Fruit fly (Drosophila melanogaster) whole organism, wandering third instar larva: ENCODE results near the gene corto.

Experiments used
- Hr83 ChIP-seq: fragments of 200-300 bp; sonication (Bioruptor generic); optimal IDR thresholded peaks from 2 replicates; lab custom pipeline; 2016; ENCODE audit warnings: missing biosample characterization, mild to moderate bottlenecking, missing genetic modification characterization, moderate library complexity; ENCODE audit not compliant: poor library complexity, severe bottlenecking
- Jra ChIP-seq: sonication (Bioruptor generic); optimal IDR thresholded peaks from 2 replicates; lab custom pipeline; 2016; ENCODE audit warnings: missing biosample characterization, missing genetic modification characterization
- N ChIP-seq: fragments of >200 bp; optimal IDR thresholded peaks from 2 replicates; lab custom pipeline; 2018; ENCODE audit warnings: missing biosample characterization, missing external identifiers, missing genetic modification characterization
- Vsx2 ChIP-seq: fragments of 200-300, 225-300 bp; sonication (Bioruptor generic); optimal IDR thresholded peaks from 2 replicates; lab custom pipeline; 2018; ENCODE audit warnings: missing biosample characterization, missing genetic modification characterization; ENCODE audit not compliant: partially characterized antibody
- dmrt93B ChIP-seq: fragments of 200-800 bp; sonication (Bioruptor generic); optimal IDR thresholded peaks from 2 replicates; lab custom pipeline; 2018; ENCODE audit warnings: missing biosample characterization, mild to moderate bottlenecking, missing genetic modification characterization
- foxo ChIP-seq, 2 experiments: fragments of 200-800 bp; sonication (Bioruptor generic); optimal IDR thresholded peaks; 2 replicates in 1 of 2; 3 replicates in 1 of 2; lab custom pipeline; 2016 to 2017; ENCODE audit warnings: missing biosample characterization in 2 of 2, missing genetic modification characterization in 2 of 2
- h ChIP-seq: fragments of 200-800 bp; sonication (Bioruptor generic); optimal IDR thresholded peaks from 3 replicates; lab custom pipeline; 2016; ENCODE audit warnings: missing biosample characterization, mild to moderate bottlenecking, missing genetic modification characterization
- lola ChIP-seq: fragments of >200 bp; optimal IDR thresholded peaks from 2 replicates; lab custom pipeline; 2017; ENCODE audit warnings: missing biosample characterization, missing genetic modification characterization
- pan ChIP-seq: fragments of >200 bp; optimal IDR thresholded peaks from 2 replicates; lab custom pipeline; 2017
- rgr ChIP-seq: fragments of 200-800 bp; sonication (Bioruptor generic); optimal IDR thresholded peaks from 3 replicates; lab custom pipeline; 2016; ENCODE audit warnings: missing biosample characterization, mild to moderate bottlenecking, missing genetic modification characterization
- sage ChIP-seq: fragments of 200-800 bp; sonication (Bioruptor generic); optimal IDR thresholded peaks from 2 replicates; lab custom pipeline; 2016; ENCODE audit warnings: missing biosample characterization, mild to moderate bottlenecking, missing genetic modification characterization
- usp ChIP-seq: fragments of >200 bp; optimal IDR thresholded peaks from 2 replicates; lab custom pipeline; 2017; ENCODE audit warnings: missing biosample characterization, missing genetic modification characterization

- no peak for TF ChIP-seq lola (GFP tag; lab: Kevin White, UChicago)
- TF ChIP-seq Hr83: peak; percentile 68
- TF ChIP-seq Vsx2 (GFP tag; lab: Kevin White, UChicago): peak; percentile 91
- TF ChIP-seq rgr (GFP tag; lab: Kevin White, UChicago): peak; percentile 57
- peak; percentile 59 for TF ChIP-seq Jra
- TF ChIP-seq dmrt93B (GFP tag; lab: Kevin White, UChicago): no peak
- peak in 1 of 2 experiments; percentile 40 for TF ChIP-seq foxo (GFP tag; optimal IDR thresholded peaks at IDR 0.05; lab: Kevin White, UChicago)
- no peak for TF ChIP-seq pan (lab: Kevin White, UChicago)
- peak; percentile 47 for TF ChIP-seq h
- peak; percentile 20 for TF ChIP-seq N
- no peak for TF ChIP-seq usp (GFP tag; lab: Kevin White, UChicago)
- TF ChIP-seq sage (GFP tag; lab: Kevin White, UChicago): peak; percentile 13
These were observed at the start of gene corto for dm6 chr3R:5086822-5087491.
